Worm (Caenorhabditis elegans) whole organism, mixed stage, embryonic: Measurements from ENCODE around the gene K01A12.3.

Experiments used
- M03D4.4 ChIP-seq: sonication (generic microtip); optimal IDR thresholded peaks from 2 replicates; lab custom pipeline; 2017; ENCODE audit warnings: mild to moderate bottlenecking, missing genetic modification characterization, missing compliant biosample characterization
- bed-3 ChIP-seq: fragments of 200-800 bp; sonication (Bioruptor generic); optimal IDR thresholded peaks from 3 replicates; lab custom pipeline; 2018; ENCODE audit warnings: mild to moderate bottlenecking, missing genetic modification characterization, moderate library complexity, missing compliant biosample characterization
- blmp-1 ChIP-seq: fragments of 150-350 bp; optimal IDR thresholded peaks from 2 replicates; lab custom pipeline; 2014; ENCODE audit warnings: missing biosample characterization, missing genetic modification characterization
- ceh-39 ChIP-seq: fragments of 150-350 bp; optimal IDR thresholded peaks from 2 replicates; lab custom pipeline; 2014; ENCODE audit warnings: missing biosample characterization, missing genetic modification characterization
- ceh-43 ChIP-seq: fragments of 200-800 bp; sonication (Bioruptor generic); optimal IDR thresholded peaks from 2 replicates; lab custom pipeline; 2018; ENCODE audit warnings: mild to moderate bottlenecking, missing genetic modification characterization, moderate library complexity, missing compliant biosample characterization
- ceh-83 ChIP-seq: fragments of 200-800 bp; sonication (Bioruptor generic); optimal IDR thresholded peaks from 2 replicates; lab custom pipeline; 2018; ENCODE audit warnings: mild to moderate bottlenecking, missing genetic modification characterization, missing compliant biosample characterization
- ces-1 ChIP-seq: fragments of 150-350 bp; optimal IDR thresholded peaks from 2 replicates; lab custom pipeline; 2014; ENCODE audit warnings: missing biosample characterization, missing genetic modification reagents, missing genetic modification characterization
- cnd-1 ChIP-seq: fragments of 200-800 bp; sonication (Bioruptor generic); optimal IDR thresholded peaks from 2 replicates; lab custom pipeline; 2018; ENCODE audit warnings: mild to moderate bottlenecking, missing genetic modification characterization, missing compliant biosample characterization
- drap-1 ChIP-seq: fragments of 200-800 bp; sonication (Bioruptor generic); optimal IDR thresholded peaks from 3 replicates; lab custom pipeline; 2018; ENCODE audit warnings: mild to moderate bottlenecking, missing genetic modification characterization, missing compliant biosample characterization
- elt-1 ChIP-seq: sonication (generic microtip); optimal IDR thresholded peaks from 2 replicates; lab custom pipeline; 2017; ENCODE audit warnings: missing genetic modification characterization, mild to moderate bottlenecking, missing compliant biosample characterization, antibody characterized with exemption, moderate library complexity, borderline replicate concordance; ENCODE audit not compliant: insufficient read depth
- elt-3 ChIP-seq: fragments of 150-350 bp; optimal IDR thresholded peaks from 2 replicates; lab custom pipeline; 2014; ENCODE audit warnings: missing biosample characterization, missing genetic modification characterization
- flh-1 ChIP-seq: fragments of 200-800 bp; sonication (Bioruptor generic); optimal IDR thresholded peaks from 2 replicates; lab custom pipeline; 2018; ENCODE audit warnings: mild to moderate bottlenecking, missing genetic modification characterization, moderate library complexity, missing compliant biosample characterization
- ham-2 ChIP-seq: fragments of 200-800 bp; sonication (Bioruptor generic); optimal IDR thresholded peaks from 2 replicates; lab custom pipeline; 2018; ENCODE audit warnings: mild to moderate bottlenecking, missing genetic modification characterization, missing compliant biosample characterization
- hlh-1 ChIP-seq: fragments of 150-350 bp; optimal IDR thresholded peaks from 2 replicates; lab custom pipeline; 2014; ENCODE audit warnings: missing biosample characterization, missing genetic modification reagents, missing genetic modification characterization
- lin-13 ChIP-seq: fragments of 150-350 bp; optimal IDR thresholded peaks from 2 replicates; lab custom pipeline; 2014; ENCODE audit warnings: missing biosample characterization, missing genetic modification characterization
- lin-32 ChIP-seq: fragments of 200-800 bp; sonication (Bioruptor generic); optimal IDR thresholded peaks from 2 replicates; lab custom pipeline; 2018; ENCODE audit warnings: mild to moderate bottlenecking, missing genetic modification characterization, missing compliant biosample characterization
- lsy-2 ChIP-seq: fragments of 150-350 bp; optimal IDR thresholded peaks from 2 replicates; lab custom pipeline; 2014; ENCODE audit warnings: missing biosample characterization, missing genetic modification characterization
- mab-5 ChIP-seq: fragments of 150-350 bp; optimal IDR thresholded peaks from 2 replicates; lab custom pipeline; 2014; ENCODE audit warnings: missing biosample characterization, missing genetic modification characterization
- mep-1 ChIP-seq: fragments of 150-350 bp; optimal IDR thresholded peaks from 2 replicates; lab custom pipeline; 2017; ENCODE audit warnings: missing biosample characterization, missing genetic modification reagents, missing genetic modification characterization, inconsistent platforms
- mls-2 ChIP-seq: sonication (generic microtip); optimal IDR thresholded peaks from 2 replicates; lab custom pipeline; 2016; ENCODE audit warnings: mild to moderate bottlenecking, missing genetic modification characterization, moderate library complexity, missing compliant biosample characterization
- nhr-12 ChIP-seq: fragments of 150-350 bp; optimal IDR thresholded peaks from 2 replicates; lab custom pipeline; 2014; ENCODE audit warnings: missing biosample characterization, missing genetic modification characterization
- nhr-2 ChIP-seq: fragments of 150-350 bp; optimal IDR thresholded peaks from 2 replicates; lab custom pipeline; 2014; ENCODE audit warnings: missing biosample characterization, missing genetic modification characterization
- nhr-237 ChIP-seq: fragments of 150-350 bp; optimal IDR thresholded peaks from 2 replicates; lab custom pipeline; 2014; ENCODE audit warnings: missing biosample characterization, missing genetic modification characterization
- nhr-28 ChIP-seq: fragments of 150-350 bp; optimal IDR thresholded peaks from 2 replicates; lab custom pipeline; 2014; ENCODE audit warnings: missing biosample characterization, missing genetic modification characterization
- nhr-76 ChIP-seq: sonication (generic microtip); optimal IDR thresholded peaks from 2 replicates; lab custom pipeline; 2017; ENCODE audit warnings: missing biosample characterization, missing genetic modification characterization
- pha-4 ChIP-seq: fragments of 150-350 bp; optimal IDR thresholded peaks from 2 replicates; lab custom pipeline; 2018; ENCODE audit warnings: missing biosample characterization, missing genetic modification reagents, missing genetic modification characterization
- sem-2 ChIP-seq: fragments of 200-800 bp; sonication (Bioruptor generic); optimal IDR thresholded peaks from 2 replicates; lab custom pipeline; 2018; ENCODE audit warnings: mild to moderate bottlenecking, missing genetic modification characterization, missing compliant biosample characterization
- snpc-4 ChIP-seq: fragments of 150-350 bp; optimal IDR thresholded peaks from 2 replicates; lab custom pipeline; 2014; ENCODE audit warnings: missing biosample characterization, missing genetic modification characterization
- sptf-1 ChIP-seq: sonication (generic microtip); optimal IDR thresholded peaks from 2 replicates; lab custom pipeline; 2017; ENCODE audit warnings: mild to moderate bottlenecking, missing genetic modification characterization, moderate library complexity, missing compliant biosample characterization
- tbx-8 ChIP-seq: fragments of 200-800 bp; sonication (Bioruptor generic); optimal IDR thresholded peaks from 2 replicates; lab custom pipeline; 2018; ENCODE audit warnings: mild to moderate bottlenecking, missing genetic modification characterization, moderate library complexity, missing compliant biosample characterization
- unc-120 ChIP-seq: sonication (generic microtip); optimal IDR thresholded peaks from 2 replicates; lab custom pipeline; 2017; ENCODE audit warnings: missing genetic modification characterization, missing compliant biosample characterization; ENCODE audit not compliant: poor library complexity, severe bottlenecking
- unc-39 ChIP-seq: fragments of 150-350 bp; optimal IDR thresholded peaks from 2 replicates; lab custom pipeline; 2014; ENCODE audit warnings: missing biosample characterization, missing genetic modification characterization
- unc-62 ChIP-seq: fragments of 150-350 bp; optimal IDR thresholded peaks from 2 replicates; lab custom pipeline; 2014; ENCODE audit warnings: missing biosample characterization, missing genetic modification reagents, missing genetic modification characterization
- zip-8 ChIP-seq: fragments of 150-350 bp; optimal IDR thresholded peaks from 2 replicates; lab custom pipeline; 2014; ENCODE audit warnings: missing biosample characterization, missing genetic modification characterization
- ztf-11 ChIP-seq: fragments of 150-350 bp; optimal IDR thresholded peaks from 2 replicates; lab custom pipeline; 2014; ENCODE audit warnings: missing biosample characterization, missing genetic modification characterization

K01A12.3 gene

ce11 chrX:8660319-8660718, 35.3 kb upstream of the K01A12.3 start, which contains the start of gene rig-1:
rig-1 (plus strand) TSS chrX:8660619.
- TF ChIP-seq nhr-2 (tag; lab: Kevin White, UChicago), result peak; percentile 51
- no peak for TF ChIP-seq nhr-237 (tag; lab: Kevin White, UChicago)

ce11 chrX:8659521-8659920, 34.5 kb upstream of the K01A12.3 start:
- TF ChIP-seq nhr-76 (no peak), ces-1 (GFP tag; lab: Kevin White, UChicago) (peak; percentile 77)

- TF ChIP-seq zip-8 (tag; lab: Kevin White, UChicago), result peak; percentile 2
- no peak for TF ChIP-seq ceh-39 (tag; lab: Kevin White, UChicago)
- TF ChIP-seq M03D4.4 (tag; lab: Kevin White, UChicago), result no peak
Measured at ce11 chrX:8656019-8656418, 31.0 kb upstream of the K01A12.3 start.

ce11 chrX:8650535-8650934, 25.5 kb upstream of the K01A12.3 start:
- TF ChIP-seq nhr-28 (tag; lab: Kevin White, UChicago) (no peak), hlh-1 (no peak), ztf-11 (no peak), lin-13 (tag; lab: Kevin White, UChicago) (no peak), nhr-237 (tag; lab: Kevin White, UChicago) (no peak), lin-32 (no peak), M03D4.4 (tag; lab: Kevin White, UChicago) (no peak), ceh-39 (tag; lab: Kevin White, UChicago) (no peak), mab-5 (tag; lab: Kevin White, UChicago) (no peak), elt-1 (no peak), sem-2 (GFP tag; lab: Kevin White, UChicago) (peak; percentile 8), elt-3 (tag; lab: Kevin White, UChicago) (no peak), ceh-43 (GFP tag; lab: Kevin White, UChicago) (peak; percentile 15), nhr-12 (no peak), sptf-1 (tag; lab: Kevin White, UChicago) (no peak), blmp-1 (tag; lab: Kevin White, UChicago) (no peak), tbx-8 (GFP tag; lab: Kevin White, UChicago) (no peak), unc-39 (tag; lab: Kevin White, UChicago) (no peak), drap-1 (peak; percentile 8), nhr-76 (no peak), bed-3 (no peak), snpc-4 (tag; lab: Kevin White, UChicago) (no peak), mls-2 (tag; lab: Kevin White, UChicago) (no peak), flh-1 (GFP tag; lab: Kevin White, UChicago) (no peak), ham-2 (GFP tag; lab: Kevin White, UChicago) (no peak), cnd-1 (tag; lab: Kevin White, UChicago) (peak; percentile 42), pha-4 (tag; lab: Kevin White, UChicago) (no peak), unc-62 (GFP tag; lab: Kevin White, UChicago) (no peak), nhr-2 (tag; lab: Kevin White, UChicago) (no peak), ceh-83 (GFP tag; lab: Kevin White, UChicago) (peak; percentile 61), lsy-2 (tag; lab: Kevin White, UChicago) (no peak), zip-8 (tag; lab: Kevin White, UChicago) (no peak), ces-1 (GFP tag; lab: Kevin White, UChicago) (no peak), unc-120 (tag; lab: Kevin White, UChicago) (no peak), mep-1 (tag; lab: Kevin White, UChicago) (no peak)

- peak; percentile 97 for TF ChIP-seq ces-1 (GFP tag; lab: Kevin White, UChicago)
- no peak for TF ChIP-seq M03D4.4 (tag; lab: Kevin White, UChicago)
- TF ChIP-seq, all 35 proteins: peak for 1
Measured at ce11 chrX:8648582-8648981, 23.6 kb upstream of the K01A12.3 start.
